Fruit fly (Drosophila melanogaster) Kc167 (cell line): ENCODE measurements around the gene CG16743.

Experiments
- Myc ChIP-seq: fragments of >200 bp; optimal IDR thresholded peaks from 2 replicates; lab custom pipeline; 2017; ENCODE audit warnings: missing external identifiers
- h ChIP-seq: fragments of >200 bp; optimal IDR thresholded peaks from 3 replicates; lab custom pipeline; 2018; ENCODE audit warnings: missing external identifiers
- insv ChIP-seq: fragments of >200 bp; optimal IDR thresholded peaks from 3 replicates; lab custom pipeline; 2018; ENCODE audit warnings: missing external identifiers
- ttk ChIP-seq: sonication (Bioruptor generic); optimal IDR thresholded peaks from 2 replicates; lab custom pipeline; 2017; ENCODE audit warnings: missing external identifiers

DNA sequence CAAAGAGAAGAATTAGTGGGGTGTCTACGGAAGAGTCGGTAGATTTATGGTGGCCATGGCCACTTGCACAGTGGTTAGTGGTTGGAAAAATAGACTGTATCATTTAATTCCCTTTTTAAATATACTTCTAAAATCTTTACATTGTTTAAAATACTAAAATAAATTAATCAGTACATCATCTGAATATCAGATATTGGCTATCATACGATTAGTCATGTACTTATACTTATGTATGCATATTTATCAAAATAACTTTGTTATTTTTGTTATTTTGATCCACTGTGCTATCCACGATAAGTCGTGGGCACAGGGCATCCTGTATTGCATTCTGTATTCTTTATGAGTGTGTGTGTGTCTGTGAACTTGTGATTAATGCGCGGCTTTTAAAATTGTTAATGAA lies 42.6 kb downstream of the CG16743 start:
- no peak for TF ChIP-seq Myc (lab: Kevin White, UChicago)
- TF ChIP-seq insv (lab: Kevin White, UChicago): no peak
- no peak for TF ChIP-seq ttk (lab: Kevin White, UChicago)
- TF ChIP-seq h: no peak
